Fruit fly (Drosophila melanogaster) whole organism, embryonic: Measurements from ENCODE around the gene Lamtor3.

Experiments
- Ada2b ChIP-seq: fragments of 200-800 bp; sonication (Bioruptor generic); IDR thresholded peaks from 2 replicates; pipeline ENCODE4 v1.3.6; 2022; ENCODE audit warnings: missing biosample characterization, missing genetic modification characterization
- B-H2 ChIP-seq: fragments of 200-800 bp; sonication (Bioruptor generic); optimal IDR thresholded peaks from 2 replicates; lab custom pipeline; 2018; ENCODE audit warnings: missing biosample characterization, mild to moderate bottlenecking, missing genetic modification characterization
- Bgb ChIP-seq: fragments of 200-800 bp; sonication (Bioruptor generic); IDR thresholded peaks from 2 replicates; pipeline ENCODE4 v1.3.6; 2022; ENCODE audit warnings: missing biosample characterization, missing genetic modification characterization; ENCODE audit not compliant: partially characterized antibody
- CG10321 ChIP-seq: fragments of 200-800 bp; sonication (Bioruptor generic); IDR thresholded peaks from 2 replicates; pipeline ENCODE4 v1.3.6; 2022; ENCODE audit warnings: missing biosample characterization, missing genetic modification characterization
- CG11456 ChIP-seq: fragments of 200-800 bp; sonication (Bioruptor generic); IDR thresholded peaks from 3 replicates; pipeline ENCODE4 v1.3.6; 2022; ENCODE audit warnings: missing biosample characterization, missing genetic modification characterization
- CG12744 ChIP-seq: fragments of 200-800 bp; sonication (Bioruptor generic); optimal IDR thresholded peaks from 2 replicates; lab custom pipeline; 2016; ENCODE audit warnings: missing biosample characterization, missing genetic modification characterization
- CG13424 ChIP-seq: fragments of 200-800 bp; sonication (Bioruptor generic); optimal IDR thresholded peaks from 2 replicates; lab custom pipeline; 2019; ENCODE audit warnings: missing biosample characterization, mild to moderate bottlenecking, missing genetic modification characterization, moderate library complexity
- CG14014 ChIP-seq: fragments of 200-800 bp; sonication (Bioruptor generic); IDR thresholded peaks from 2 replicates; pipeline ENCODE4 v1.3.6; 2022; ENCODE audit warnings: missing biosample characterization, missing genetic modification characterization
- CG17328 ChIP-seq: fragments of 200-800 bp; sonication (Bioruptor generic); IDR thresholded peaks from 2 replicates; pipeline ENCODE4 v1.3.6; 2022; ENCODE audit warnings: missing biosample characterization, missing genetic modification characterization
- CG1832 ChIP-seq: fragments of 200-800 bp; sonication (Bioruptor generic); optimal IDR thresholded peaks from 2 replicates; lab custom pipeline; 2017; ENCODE audit warnings: missing biosample characterization, mild to moderate bottlenecking, missing genetic modification characterization, inconsistent platforms
- CG2129 ChIP-seq: fragments of 200-800 bp; sonication (Bioruptor generic); IDR thresholded peaks from 2 replicates; pipeline ENCODE4 v1.3.6; 2022; ENCODE audit warnings: missing biosample characterization, missing genetic modification characterization; ENCODE audit not compliant: partially characterized antibody
- CG2678 ChIP-seq: fragments of 200-800 bp; sonication (Bioruptor generic); optimal IDR thresholded peaks from 3 replicates; lab custom pipeline; 2019; ENCODE audit warnings: missing biosample characterization, mild to moderate bottlenecking, missing genetic modification characterization, moderate library complexity
- CG2712 ChIP-seq: fragments of 200-800 bp; optimal IDR thresholded peaks from 3 replicates; lab custom pipeline; 2019; ENCODE audit warnings: missing biosample characterization, mild to moderate bottlenecking, missing genetic modification characterization, moderate library complexity
- CG33557 ChIP-seq: fragments of 200-800 bp; sonication (Bioruptor generic); optimal IDR thresholded peaks from 2 replicates; lab custom pipeline; 2019; ENCODE audit warnings: missing biosample characterization, mild to moderate bottlenecking, missing genetic modification characterization, moderate library complexity
- CG3407 ChIP-seq: fragments of 200-800 bp; sonication (Bioruptor generic); optimal IDR thresholded peaks from 2 replicates; lab custom pipeline; 2018; ENCODE audit warnings: missing biosample characterization, mild to moderate bottlenecking, missing genetic modification characterization
- CG34376 ChIP-seq: fragments of 200-800 bp; sonication (Bioruptor generic); optimal IDR thresholded peaks from 2 replicates; lab custom pipeline; 2018; ENCODE audit warnings: missing biosample characterization, mild to moderate bottlenecking, missing genetic modification characterization
- CG3847 ChIP-seq: fragments of 200-800 bp; sonication (Bioruptor generic); IDR thresholded peaks from 2 replicates; pipeline ENCODE4 v1.3.6; 2022; ENCODE audit warnings: missing biosample characterization, missing genetic modification characterization
- CG6254 ChIP-seq: fragments of 200-800 bp; sonication (Bioruptor generic); optimal IDR thresholded peaks from 3 replicates; lab custom pipeline; 2017; ENCODE audit warnings: mild to moderate bottlenecking, missing biosample characterization, missing genetic modification reagents, missing genetic modification characterization
- CG7271 ChIP-seq: fragments of 200-800 bp; sonication (Bioruptor generic); optimal IDR thresholded peaks from 2 replicates; lab custom pipeline; 2018; ENCODE audit warnings: missing biosample characterization, mild to moderate bottlenecking, missing genetic modification characterization, moderate library complexity
- CG7839 ChIP-seq: fragments of 200-800 bp; sonication (Bioruptor generic); optimal IDR thresholded peaks from 3 replicates; lab custom pipeline; 2018; ENCODE audit warnings: missing biosample characterization, mild to moderate bottlenecking, missing genetic modification characterization, moderate library complexity
- CG8478 ChIP-seq: fragments of >200 bp; optimal IDR thresholded peaks from 2 replicates; lab custom pipeline; 2018
- Dbx ChIP-seq: fragments of 200-800 bp; sonication (Bioruptor generic); IDR thresholded peaks from 3 replicates; pipeline ENCODE4 v1.3.6; 2022; ENCODE audit warnings: missing biosample characterization, missing genetic modification characterization
- E2f2 ChIP-seq: fragments of 200-800 bp; sonication (Bioruptor generic); IDR thresholded peaks from 2 replicates; pipeline ENCODE4 v1.3.6; 2022; ENCODE audit warnings: missing biosample characterization, missing genetic modification characterization
- HLH3B ChIP-seq: fragments of 200-800 bp; sonication (Bioruptor generic); IDR thresholded peaks from 2 replicates; pipeline ENCODE4 v1.3.6; 2022; ENCODE audit warnings: missing biosample characterization, missing genetic modification characterization
- Hr39 ChIP-seq: fragments of >200 bp; optimal IDR thresholded peaks from 2 replicates; lab custom pipeline; 2017
- Lhr ChIP-seq: fragments of 200-800 bp; sonication (Bioruptor generic); optimal IDR thresholded peaks from 3 replicates; lab custom pipeline; 2017; ENCODE audit warnings: mild to moderate bottlenecking, missing biosample characterization, missing genetic modification reagents, missing genetic modification characterization
- MBD-R2 ChIP-seq: fragments of 200-800 bp; sonication (Bioruptor generic); IDR thresholded peaks from 2 replicates; pipeline ENCODE4 v1.3.6; 2022; ENCODE audit warnings: missing biosample characterization, missing genetic modification characterization
- NC2α ChIP-seq: fragments of 200-800 bp; sonication (Bioruptor generic); optimal IDR thresholded peaks from 2 replicates; lab custom pipeline; 2016; ENCODE audit warnings: missing biosample characterization, missing genetic modification characterization
- Pdp1 ChIP-seq, 2 experiments: fragments of 200-800 bp; sonication (Bioruptor generic); optimal IDR thresholded peaks; 3 replicates each; lab custom pipeline; 2016; ENCODE audit warnings: missing biosample characterization in 2 of 2, missing genetic modification characterization in 2 of 2, mild to moderate bottlenecking in 1 of 2, moderate library complexity in 1 of 2
- Sin3A ChIP-seq: fragments of >200 bp; optimal IDR thresholded peaks from 2 replicates; lab custom pipeline; 2018
- ash1 ChIP-seq: fragments of 200-800 bp; sonication (Bioruptor generic); optimal IDR thresholded peaks from 2 replicates; lab custom pipeline; 2018; ENCODE audit warnings: missing biosample characterization, mild to moderate bottlenecking, missing genetic modification characterization
- bcd ChIP-seq: fragments of 200-800 bp; sonication (Bioruptor generic); optimal IDR thresholded peaks from 2 replicates; lab custom pipeline; 2017; ENCODE audit warnings: missing biosample characterization, mild to moderate bottlenecking, missing genetic modification characterization
- cas ChIP-seq: fragments of 200-800 bp; sonication (Bioruptor generic); IDR thresholded peaks from 2 replicates; pipeline ENCODE4 v1.3.6; 2022; ENCODE audit warnings: missing biosample characterization, missing genetic modification characterization
- gce ChIP-seq: fragments of 200-800 bp; sonication (Bioruptor generic); IDR thresholded peaks from 3 replicates; pipeline ENCODE4 v1.3.6; 2022; ENCODE audit warnings: missing biosample characterization, missing genetic modification characterization
- gsb-n ChIP-seq: fragments of 200-800 bp; sonication (Bioruptor generic); optimal IDR thresholded peaks from 3 replicates; lab custom pipeline; 2018; ENCODE audit warnings: missing biosample characterization, mild to moderate bottlenecking, missing genetic modification characterization
- org-1 ChIP-seq: fragments of 200-800 bp; sonication (Bioruptor generic); optimal IDR thresholded peaks from 2 replicates; lab custom pipeline; 2017; ENCODE audit warnings: missing biosample characterization, missing genetic modification characterization
- pan ChIP-seq, 4 experiments: fragments of >200 bp in 3 of 4; fragments of 200-800 bp in 1 of 4; sonication (Bioruptor generic) in 1 of 4; optimal IDR thresholded peaks in 3 of 4; IDR thresholded peaks in 1 of 4; 2 replicates each; pipeline versions ENCODE4 v1.3.6 to Lab custom; 2017 to 2022; ENCODE audit warnings: missing biosample characterization in 2 of 4, missing genetic modification characterization in 2 of 4, mixed read lengths in 1 of 4
- peb ChIP-seq: fragments of 200-800 bp; sonication (Bioruptor generic); IDR thresholded peaks from 2 replicates; pipeline ENCODE4 v1.3.6; 2022; ENCODE audit warnings: missing biosample characterization, missing genetic modification characterization
- phol ChIP-seq: fragments of 200-800 bp; sonication (Bioruptor generic); optimal IDR thresholded peaks from 3 replicates; lab custom pipeline; 2018; ENCODE audit warnings: missing biosample characterization, mild to moderate bottlenecking, missing genetic modification characterization, moderate library complexity
- psq ChIP-seq: fragments of 200-800 bp; sonication (Bioruptor generic); optimal IDR thresholded peaks from 2 replicates; lab custom pipeline; 2017; ENCODE audit warnings: missing biosample characterization, missing genetic modification characterization
- ranshi ChIP-seq: fragments of 200-800 bp; sonication (Bioruptor generic); IDR thresholded peaks from 2 replicates; pipeline ENCODE4 v1.3.6; 2022; ENCODE audit warnings: missing biosample characterization, missing genetic modification characterization
- row ChIP-seq: fragments of 200-800 bp; sonication (Bioruptor generic); IDR thresholded peaks from 3 replicates; pipeline ENCODE4 v1.3.6; 2022; ENCODE audit warnings: missing biosample characterization, missing genetic modification characterization
- sc ChIP-seq, 3 experiments: fragments of >200 bp in 2 of 3; fragments of 200-800 bp in 1 of 3; sonication (Bioruptor generic) in 1 of 3; optimal IDR thresholded peaks; 2 replicates in 2 of 3; 3 replicates in 1 of 3; lab custom pipeline; 2017; ENCODE audit warnings: mild to moderate bottlenecking in 1 of 3, missing biosample characterization in 1 of 3, missing genetic modification characterization in 1 of 3, missing genetic modification reagents in 1 of 3
- slou ChIP-seq: fragments of 200-800 bp; sonication (Bioruptor generic); optimal IDR thresholded peaks from 3 replicates; lab custom pipeline; 2016; ENCODE audit warnings: missing biosample characterization, missing genetic modification characterization
- sna ChIP-seq: fragments of 200-800 bp; sonication (Bioruptor generic); IDR thresholded peaks from 2 replicates; pipeline ENCODE4 v1.3.6; 2022; ENCODE audit warnings: missing biosample characterization, missing genetic modification characterization; ENCODE audit not compliant: partially characterized antibody
- stwl ChIP-seq: fragments of 200-800 bp; sonication (Bioruptor generic); optimal IDR thresholded peaks from 3 replicates; lab custom pipeline; 2018; ENCODE audit warnings: missing biosample characterization, mild to moderate bottlenecking, missing genetic modification characterization, moderate library complexity
- tna ChIP-seq: fragments of 200-800 bp; sonication (Bioruptor generic); IDR thresholded peaks from 2 replicates; pipeline ENCODE4 v1.3.6; 2022; ENCODE audit warnings: missing biosample characterization, missing genetic modification characterization; ENCODE audit not compliant: partially characterized antibody
- zen2 ChIP-seq: fragments of 200-800 bp; sonication (Bioruptor generic); IDR thresholded peaks from 3 replicates; pipeline ENCODE4 v1.3.6; 2022; ENCODE audit warnings: missing biosample characterization, missing genetic modification characterization; ENCODE audit not compliant: partially characterized antibody

The Lamtor3 gene

DNA sequence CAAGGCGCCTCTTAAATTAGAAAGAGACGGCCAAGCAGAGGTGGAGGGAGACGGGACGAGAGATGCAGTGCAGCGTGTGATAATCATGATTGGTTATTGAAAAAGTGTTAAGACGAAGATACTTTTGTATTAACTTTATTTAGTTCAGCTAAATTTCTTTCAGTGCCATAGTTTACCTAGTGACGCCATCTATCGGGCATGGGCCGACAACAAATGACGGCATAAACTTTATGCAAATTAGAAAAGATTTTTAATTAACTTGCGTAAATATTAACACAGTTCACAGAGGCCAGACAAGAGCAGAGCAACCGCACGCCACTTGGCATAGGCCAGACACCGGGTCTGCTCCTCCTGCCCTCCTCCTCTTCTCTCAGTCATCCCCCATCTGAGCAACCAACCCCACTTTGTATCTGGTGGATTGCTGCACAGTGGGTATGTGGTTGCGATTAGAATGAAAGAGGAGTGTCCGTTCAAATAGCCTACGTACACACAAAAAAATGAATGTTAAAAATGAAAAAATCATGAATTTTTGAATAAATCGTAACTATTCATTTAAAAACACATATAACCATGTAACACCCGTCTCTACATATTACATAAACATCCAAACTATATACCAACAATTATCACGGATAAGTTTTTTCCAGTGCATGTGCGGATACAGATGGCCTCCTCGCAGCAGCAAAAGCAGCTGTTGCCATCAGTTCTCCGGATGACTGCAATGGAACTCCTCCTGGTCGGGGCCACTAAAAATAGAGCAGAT is 14.9 kb upstream of the Lamtor3 start (continued):
- TF ChIP-seq ash1 (GFP tag; lab: Kevin White, UChicago) (no peak), gce (GFP tag; lab: Robert Waterston, UW) (peak; percentile 68; the same call in 2 of the 3 replicates), Dbx (peak; percentile 81), Ada2b (GFP tag; lab: Robert Waterston, UW) (peak; percentile 68), B-H2 (GFP tag; lab: Kevin White, UChicago) (peak; percentile 22), tna (GFP tag; lab: Robert Waterston, UW) (no peak), CG1832 (GFP tag; lab: Kevin White, UChicago) (no peak), CG34376 (GFP tag; lab: Kevin White, UChicago) (peak; percentile 30), CG7839 (tag; lab: Kevin White, UChicago) (peak; percentile 87), bcd (GFP tag; lab: Kevin White, UChicago) (peak; percentile 75), phol (tag; lab: Kevin White, UChicago) (peak; percentile 87), CG11456 (peak; percentile 67; the same call in 1 of the 3 replicates), pan (optimal IDR thresholded peaks at IDR 0.05; lab: Kevin White, UChicago) (no peak), pan (GFP tag; optimal IDR thresholded peaks at IDR 0.05 in 1 of 2, IDR thresholded peaks at IDR 0.05 in 1 of 2) (peak in 1 of 2 experiments; percentile 74), cas (peak; percentile 52; the same call in 1 of the 2 replicates), row (GFP tag; lab: Robert Waterston, UW) (peak; percentile 86), E2f2 (peak; percentile 53; the same call in 1 of the 2 replicates), MBD-R2 (peak; percentile 50; the same call in 1 of the 2 replicates), CG6254 (GFP tag; lab: Kevin White, UChicago) (peak; percentile 68), CG17328 (GFP tag; lab: Robert Waterston, UW) (peak; percentile 86; the same call in 1 of the 2 replicates), NC2α (GFP tag; lab: Kevin White, UChicago) (peak; percentile 34), psq (GFP tag; lab: Kevin White, UChicago) (no peak), Bgb (GFP tag; lab: Robert Waterston, UW) (no peak), slou (peak; percentile 73), CG13424 (peak; percentile 87), Pdp1 (GFP tag; optimal IDR thresholded peaks at IDR 0.05; lab: Kevin White, UChicago) (peak; percentile 82 to 83), Lhr (GFP tag; lab: Kevin White, UChicago) (peak; percentile 41), Sin3A (no peak), HLH3B (GFP tag; lab: Robert Waterston, UW) (peak; percentile 87), Hr39 (no peak), gsb-n (tag; lab: Kevin White, UChicago) (peak; percentile 86), peb (GFP tag; lab: Robert Waterston, UW) (peak; percentile 60; the same call in 1 of the 2 replicates), CG7271 (tag; lab: Kevin White, UChicago) (peak; percentile 62), CG3407 (GFP tag; lab: Kevin White, UChicago) (peak; percentile 58), CG2712 (tag; lab: Kevin White, UChicago) (peak; percentile 88), zen2 (no peak), CG8478 (lab: Kevin White, UChicago) (no peak), CG12744 (GFP tag; lab: Kevin White, UChicago) (peak; percentile 52), CG2129 (GFP tag; lab: Robert Waterston, UW) (no peak), CG33557 (GFP tag; lab: Kevin White, UChicago) (peak; percentile 60), org-1 (GFP tag; lab: Kevin White, UChicago) (peak; percentile 82), stwl (no peak), sna (GFP tag; lab: Robert Waterston, UW) (no peak), ranshi (GFP tag; lab: Robert Waterston, UW) (peak; percentile 84), CG2678 (tag; lab: Kevin White, UChicago) (peak; percentile 89), sc (optimal IDR thresholded peaks at IDR 0.05; lab: Kevin White, UChicago) (no peak), sc (GFP tag; optimal IDR thresholded peaks at IDR 0.05; lab: Kevin White, UChicago) (peak; percentile 73), CG3847 (GFP tag; lab: Robert Waterston, UW) (peak; percentile 52; the same call in 1 of the 2 replicates), CG10321 (GFP tag; lab: Robert Waterston, UW) (0 out of 2 replicates have a peak, but pooled peaks have one; percentile 23), CG14014 (peak; percentile 60; the same call in 1 of the 2 replicates)
